Fruit fly (Drosophila melanogaster) whole organism, embryonic: ENCODE results near the gene be.

Source experiments
- B-H2 ChIP-seq: fragments of 200-800 bp; sonication (Bioruptor generic); optimal IDR thresholded peaks from 2 replicates; lab custom pipeline; 2018; ENCODE audit warnings: missing biosample characterization, mild to moderate bottlenecking, missing genetic modification characterization
- CG10366 ChIP-seq: fragments of 200-800 bp; sonication (Bioruptor generic); IDR thresholded peaks from 2 replicates; pipeline ENCODE4 v1.3.6; 2022; ENCODE audit warnings: missing biosample characterization, missing genetic modification characterization
- CG10654 ChIP-seq: fragments of 200-800 bp; sonication (Bioruptor generic); optimal IDR thresholded peaks from 2 replicates; lab custom pipeline; 2016; ENCODE audit warnings: missing biosample characterization, missing genetic modification characterization
- CG10979 ChIP-seq: fragments of 200-800 bp; sonication (Bioruptor generic); optimal IDR thresholded peaks from 2 replicates; lab custom pipeline; 2018; ENCODE audit warnings: missing biosample characterization, mild to moderate bottlenecking, missing genetic modification characterization, moderate library complexity
- CG11247 ChIP-seq: fragments of 200-800 bp; sonication (Bioruptor generic); IDR thresholded peaks from 2 replicates; pipeline ENCODE4 v1.3.6; 2022; ENCODE audit warnings: missing biosample characterization, missing genetic modification characterization
- CG12155 ChIP-seq: fragments of 200-800 bp; sonication (Bioruptor generic); optimal IDR thresholded peaks from 3 replicates; lab custom pipeline; 2016; ENCODE audit warnings: missing biosample characterization, missing genetic modification characterization
- CG12299 ChIP-seq: fragments of 200-800 bp; sonication (Bioruptor generic); optimal IDR thresholded peaks from 2 replicates; lab custom pipeline; 2018; ENCODE audit warnings: missing biosample characterization, mild to moderate bottlenecking, missing genetic modification characterization
- CG12744 ChIP-seq: fragments of 200-800 bp; sonication (Bioruptor generic); optimal IDR thresholded peaks from 2 replicates; lab custom pipeline; 2016; ENCODE audit warnings: missing biosample characterization, missing genetic modification characterization
- CG12769 ChIP-seq: fragments of 200-800 bp; sonication (Bioruptor generic); optimal IDR thresholded peaks from 2 replicates; lab custom pipeline; 2019; ENCODE audit warnings: missing biosample characterization, mild to moderate bottlenecking, missing genetic modification characterization, moderate library complexity
- CG18476 ChIP-seq: fragments of 200-800 bp; sonication (Bioruptor generic); optimal IDR thresholded peaks from 2 replicates; lab custom pipeline; 2016; ENCODE audit warnings: missing biosample characterization, mild to moderate bottlenecking, missing genetic modification characterization
- CG32532 ChIP-seq: fragments of 200-800 bp; sonication (Bioruptor generic); IDR thresholded peaks from 2 replicates; pipeline ENCODE4 v1.3.6; 2022; ENCODE audit warnings: missing biosample characterization, missing genetic modification characterization
- CG3281 ChIP-seq: fragments of 200-800 bp; sonication (Bioruptor generic); optimal IDR thresholded peaks from 3 replicates; lab custom pipeline; 2017; ENCODE audit warnings: missing biosample characterization, mild to moderate bottlenecking, missing genetic modification characterization
- CG33557 ChIP-seq: fragments of 200-800 bp; sonication (Bioruptor generic); optimal IDR thresholded peaks from 2 replicates; lab custom pipeline; 2019; ENCODE audit warnings: missing biosample characterization, mild to moderate bottlenecking, missing genetic modification characterization, moderate library complexity
- CG3726 ChIP-seq: fragments of 200-800 bp; sonication (Bioruptor generic); IDR thresholded peaks from 3 replicates; pipeline ENCODE4, ENCODE4 v1.3.6; 2022; ENCODE audit warnings: missing biosample characterization, missing genetic modification characterization
- CG3995 ChIP-seq: fragments of 200-800 bp; sonication (Bioruptor generic); optimal IDR thresholded peaks from 3 replicates; lab custom pipeline; 2016; ENCODE audit warnings: missing biosample characterization, missing genetic modification characterization
- CG4328 ChIP-seq: fragments of 200-800 bp; sonication (Bioruptor generic); optimal IDR thresholded peaks from 3 replicates; lab custom pipeline; 2017; ENCODE audit warnings: missing biosample characterization, missing genetic modification reagents, missing genetic modification characterization
- CG43689 ChIP-seq: fragments of 200-800 bp; sonication (Bioruptor generic); IDR thresholded peaks from 2 replicates; pipeline ENCODE4 v1.3.6; 2022; ENCODE audit warnings: missing biosample characterization, missing genetic modification characterization
- CG6254 ChIP-seq: fragments of 200-800 bp; sonication (Bioruptor generic); optimal IDR thresholded peaks from 3 replicates; lab custom pipeline; 2017; ENCODE audit warnings: mild to moderate bottlenecking, missing biosample characterization, missing genetic modification reagents, missing genetic modification characterization
- CG6689 ChIP-seq: fragments of 200-800 bp; sonication (Bioruptor generic); IDR thresholded peaks from 2 replicates; pipeline ENCODE4 v1.3.6; 2022; ENCODE audit warnings: missing biosample characterization, missing genetic modification characterization
- CG6791 ChIP-seq: fragments of 200-800 bp; sonication (Bioruptor generic); IDR thresholded peaks from 3 replicates; pipeline ENCODE4 v1.3.6; 2022; ENCODE audit warnings: missing biosample characterization, missing genetic modification characterization; ENCODE audit not compliant: partially characterized antibody
- CG7839 ChIP-seq: fragments of 200-800 bp; sonication (Bioruptor generic); optimal IDR thresholded peaks from 3 replicates; lab custom pipeline; 2018; ENCODE audit warnings: missing biosample characterization, mild to moderate bottlenecking, missing genetic modification characterization, moderate library complexity
- CG7987 ChIP-seq: fragments of 200-800 bp; sonication (Bioruptor generic); optimal IDR thresholded peaks from 2 replicates; lab custom pipeline; 2018; ENCODE audit warnings: missing biosample characterization, mild to moderate bottlenecking, missing genetic modification characterization, moderate library complexity
- CG8359 ChIP-seq: fragments of 200-800 bp; sonication (Bioruptor generic); optimal IDR thresholded peaks from 2 replicates; lab custom pipeline; 2017; ENCODE audit warnings: missing biosample characterization, mild to moderate bottlenecking, missing genetic modification characterization, borderline replicate concordance
- CHES-1-like ChIP-seq: fragments of 200-800 bp; sonication (Bioruptor generic); optimal IDR thresholded peaks from 2 replicates; lab custom pipeline; 2016; ENCODE audit warnings: missing biosample characterization, missing genetic modification characterization
- CrebB ChIP-seq: fragments of 200-800 bp; sonication (Bioruptor generic); optimal IDR thresholded peaks from 3 replicates; lab custom pipeline; 2018; ENCODE audit warnings: missing biosample characterization, mild to moderate bottlenecking, missing genetic modification characterization
- Deaf1 ChIP-seq: fragments of 200-800 bp; optimal IDR thresholded peaks from 3 replicates; lab custom pipeline; 2019; ENCODE audit warnings: missing biosample characterization, mild to moderate bottlenecking, missing genetic modification characterization, moderate library complexity
- Dp ChIP-seq: fragments of 200-800 bp; sonication (Bioruptor generic); optimal IDR thresholded peaks from 2 replicates; lab custom pipeline; 2018; ENCODE audit warnings: missing biosample characterization, mild to moderate bottlenecking, missing genetic modification characterization, moderate library complexity
- Ets65A ChIP-seq: fragments of 200-800 bp; sonication (Bioruptor generic); peaks from one replicate; lab custom pipeline; 2016; ENCODE audit warnings: missing biosample characterization, missing genetic modification characterization
- Hsf ChIP-seq: fragments of 200-800 bp; sonication (Bioruptor generic); optimal IDR thresholded peaks from 3 replicates; lab custom pipeline; 2016; ENCODE audit warnings: missing biosample characterization, missing genetic modification characterization
- Optix ChIP-seq: fragments of 200-800 bp; sonication (Bioruptor generic); IDR thresholded peaks from 3 replicates; pipeline ENCODE4 v1.3.6; 2022; ENCODE audit warnings: missing biosample characterization, missing genetic modification characterization
- Ssrp ChIP-seq: fragments of 200-800 bp; sonication (Bioruptor generic); optimal IDR thresholded peaks from 2 replicates; lab custom pipeline; 2018; ENCODE audit warnings: missing biosample characterization, mild to moderate bottlenecking, missing genetic modification characterization, moderate library complexity
- Usf ChIP-seq: fragments of 200-800 bp; sonication (Bioruptor generic); optimal IDR thresholded peaks from 2 replicates; lab custom pipeline; 2017; ENCODE audit warnings: missing genotype, missing biosample characterization, missing genetic modification characterization
- Vsx1 ChIP-seq: fragments of 200-800 bp; sonication (Bioruptor generic); optimal IDR thresholded peaks from 2 replicates; lab custom pipeline; 2017; ENCODE audit warnings: missing biosample characterization, mild to moderate bottlenecking, missing genetic modification characterization, missing genetic modification reagents
- bowl ChIP-seq: fragments of 200-800 bp; sonication (Bioruptor generic); IDR thresholded peaks from 2 replicates; pipeline ENCODE4 v1.3.6; 2022; ENCODE audit warnings: missing biosample characterization, missing genetic modification characterization
- br ChIP-seq: fragments of >200 bp; optimal IDR thresholded peaks from 2 replicates; lab custom pipeline; 2017
- caup ChIP-seq: fragments of 200-800 bp; sonication (Bioruptor generic); optimal IDR thresholded peaks from 3 replicates; lab custom pipeline; 2017; ENCODE audit warnings: missing biosample characterization, mild to moderate bottlenecking, missing genetic modification characterization, moderate library complexity; ENCODE audit not compliant: severe bottlenecking
- danr ChIP-seq: fragments of 200-800 bp; sonication (Bioruptor generic); IDR thresholded peaks from 2 replicates; pipeline ENCODE4 v1.3.6; 2022; ENCODE audit warnings: missing biosample characterization, missing genetic modification characterization
- grn ChIP-seq: fragments of 200-800 bp; sonication (Bioruptor generic); optimal IDR thresholded peaks from 3 replicates; lab custom pipeline; 2017; ENCODE audit warnings: missing biosample characterization, missing genetic modification characterization
- klu ChIP-seq: fragments of 200-800 bp; sonication (Bioruptor generic); IDR thresholded peaks from 2 replicates; pipeline ENCODE4 v1.3.6; 2022; ENCODE audit warnings: missing biosample characterization, missing genetic modification characterization
- lilli ChIP-seq: fragments of 200-800 bp; sonication (Bioruptor generic); optimal IDR thresholded peaks from 3 replicates; lab custom pipeline; 2016; ENCODE audit warnings: missing biosample characterization, missing genetic modification characterization
- nom ChIP-seq: fragments of 200-800 bp; sonication (Bioruptor generic); optimal IDR thresholded peaks from 2 replicates; lab custom pipeline; 2017; ENCODE audit warnings: missing biosample characterization, missing genetic modification characterization, mild to moderate bottlenecking, moderate library complexity, missing genetic modification reagents
- otp ChIP-seq: fragments of 200-800 bp; sonication (Bioruptor generic); IDR thresholded peaks from 3 replicates; pipeline ENCODE4, ENCODE4 v1.3.6; 2022; ENCODE audit warnings: missing biosample characterization, missing genetic modification characterization
- peb ChIP-seq: fragments of 200-800 bp; sonication (Bioruptor generic); IDR thresholded peaks from 2 replicates; pipeline ENCODE4 v1.3.6; 2022; ENCODE audit warnings: missing biosample characterization, missing genetic modification characterization
- prd ChIP-seq, 3 experiments: fragments of >200 bp in 2 of 3; fragments of 200-800 bp in 1 of 3; sonication (Bioruptor generic) in 1 of 3; optimal IDR thresholded peaks in 2 of 3; IDR thresholded peaks in 1 of 3; 2 replicates in 2 of 3; 3 replicates in 1 of 3; pipeline versions ENCODE4 v1.3.6 to Lab custom; 2017 to 2022; ENCODE audit warnings: missing biosample characterization in 1 of 3, missing genetic modification characterization in 1 of 3
- repo ChIP-seq: fragments of 200-800 bp; sonication (Bioruptor generic); optimal IDR thresholded peaks from 2 replicates; lab custom pipeline; 2016; ENCODE audit warnings: missing biosample characterization, missing genetic modification characterization
- sima ChIP-seq: fragments of 200-800 bp; sonication (Bioruptor generic); optimal IDR thresholded peaks from 2 replicates; lab custom pipeline; 2016; ENCODE audit warnings: missing biosample characterization, missing genetic modification characterization
- so ChIP-seq: fragments of 200-800 bp; sonication (Bioruptor generic); IDR thresholded peaks from 3 replicates; pipeline ENCODE4 v1.3.6; 2022; ENCODE audit warnings: missing biosample characterization, missing genetic modification characterization
- tap ChIP-seq: fragments of 200-800 bp; optimal IDR thresholded peaks from 3 replicates; lab custom pipeline; 2019; ENCODE audit warnings: missing biosample characterization, mild to moderate bottlenecking, missing genetic modification characterization, moderate library complexity
- tx ChIP-seq: fragments of 200-800 bp; sonication (Bioruptor generic); optimal IDR thresholded peaks from 2 replicates; lab custom pipeline; 2016; ENCODE audit warnings: missing biosample characterization, missing genetic modification characterization

The be gene

DNA sequence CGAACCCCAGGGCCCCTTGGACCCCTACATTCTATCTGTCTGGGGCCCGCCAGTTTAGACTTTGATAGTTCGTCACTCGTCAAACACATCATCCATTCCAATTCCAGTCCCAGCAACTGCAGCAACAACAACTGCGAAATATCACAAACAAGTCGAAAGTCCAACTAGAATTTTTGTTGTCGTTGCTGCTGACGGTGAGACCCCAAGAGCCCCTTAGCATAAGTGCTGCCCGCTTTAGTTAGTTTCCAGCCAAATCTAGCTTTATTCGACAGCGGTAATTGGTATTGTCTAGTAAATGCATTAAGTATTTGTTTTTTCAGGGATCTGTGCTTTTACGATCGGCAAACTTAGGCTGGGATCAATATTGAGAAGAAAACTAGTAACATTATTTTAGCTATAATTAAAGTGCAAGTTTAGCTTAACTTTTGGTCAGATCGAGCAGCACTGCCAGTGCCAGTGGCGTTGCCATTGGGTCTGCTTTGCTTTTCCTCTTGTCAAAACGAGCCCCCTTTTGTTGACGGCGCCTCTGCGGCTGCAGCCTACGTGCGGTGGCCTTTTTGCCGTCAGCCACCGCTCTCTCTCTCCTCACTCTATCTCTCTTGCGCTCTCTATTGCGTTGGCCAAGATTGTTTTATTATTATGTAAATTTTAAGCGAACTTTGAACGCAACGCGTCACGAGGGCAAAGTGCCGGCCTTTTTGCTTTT is 50.6 kb downstream of the be start (continued):
- peak; percentile 88 for TF ChIP-seq CG7839
- peak; percentile 33; the same call in 1 of the 2 replicates for TF ChIP-seq peb (GFP tag; lab: Robert Waterston, UW)
- TF ChIP-seq CG10979 (tag; lab: Kevin White, UChicago), result peak; percentile 83
- peak; percentile 75 for TF ChIP-seq B-H2 (GFP tag; lab: Kevin White, UChicago)
- peak; percentile 84 for TF ChIP-seq otp (GFP tag; lab: Robert Waterston, UW)
- peak; percentile 90 for TF ChIP-seq CG10366 (GFP tag; lab: Robert Waterston, UW)
- peak; percentile 23 for TF ChIP-seq grn (GFP tag; lab: Kevin White, UChicago)
- peak; percentile 90 for TF ChIP-seq CG11247 (GFP tag; lab: Robert Waterston, UW)
- TF ChIP-seq danr (GFP tag; lab: Robert Waterston, UW), result peak; percentile 79
- peak; percentile 82 for TF ChIP-seq klu (GFP tag; lab: Robert Waterston, UW)
- peak; percentile 73 for TF ChIP-seq CG43689 (GFP tag; lab: Robert Waterston, UW)
- peak; percentile 84 for TF ChIP-seq CG6689
- TF ChIP-seq CG33557, result peak; percentile 54
- peak; percentile 82; the same call in 2 of the 3 replicates for TF ChIP-seq so (GFP tag; lab: Robert Waterston, UW)
- TF ChIP-seq CG7987 (GFP tag; lab: Kevin White, UChicago), result peak; percentile 77
- TF ChIP-seq CG12769 (tag; lab: Kevin White, UChicago), result peak; percentile 92
- TF ChIP-seq CG32532, result peak; percentile 90
- TF ChIP-seq Dp, result no peak
- peak; percentile 74 for TF ChIP-seq bowl
- no peak for TF ChIP-seq br (lab: Kevin White, UChicago)
- TF ChIP-seq CG12299, result peak; percentile 60
- TF ChIP-seq caup (GFP tag; lab: Kevin White, UChicago), result peak; percentile 81
- no peak for TF ChIP-seq CG6791 (GFP tag; lab: Robert Waterston, UW)
- peak; percentile 99 for TF ChIP-seq Ets65A (GFP tag; lab: Kevin White, UChicago)
- peak; percentile 64; the same call in 1 of the 3 replicates for TF ChIP-seq CG3726 (GFP tag; lab: Robert Waterston, UW)
- peak; percentile 91 for TF ChIP-seq Hsf (GFP tag; lab: Kevin White, UChicago)
- peak; percentile 93 for TF ChIP-seq CHES-1-like (GFP tag; lab: Kevin White, UChicago)
- peak; percentile 80 for TF ChIP-seq Optix (GFP tag; lab: Robert Waterston, UW)
- peak; percentile 84 for TF ChIP-seq CrebB (tag; lab: Kevin White, UChicago)
- TF ChIP-seq nom (GFP tag; lab: Kevin White, UChicago), result peak; percentile 97
- TF ChIP-seq Ssrp (tag; lab: Kevin White, UChicago), result peak; percentile 77
- TF ChIP-seq CG4328 (GFP tag; lab: Kevin White, UChicago), result peak; percentile 84
- TF ChIP-seq CG3995 (GFP tag; lab: Kevin White, UChicago), result peak; percentile 52
- TF ChIP-seq tx, result peak; percentile 94
- peak; percentile 64 for TF ChIP-seq Deaf1
- TF ChIP-seq prd (optimal IDR thresholded peaks at IDR 0.05; lab: Kevin White, UChicago), result no peak
- peak; percentile 89 for TF ChIP-seq prd (GFP tag; IDR thresholded peaks at IDR 0.05; lab: Robert Waterston, UW)
- TF ChIP-seq repo (GFP tag; lab: Kevin White, UChicago), result peak; percentile 88
- peak; percentile 67 for TF ChIP-seq Usf (GFP tag; lab: Kevin White, UChicago)
- peak; percentile 28 for TF ChIP-seq CG8359 (GFP tag; lab: Kevin White, UChicago)
- peak; percentile 84 for TF ChIP-seq CG10654 (GFP tag; lab: Kevin White, UChicago)
- TF ChIP-seq tap (tag; lab: Kevin White, UChicago), result peak; percentile 72
- peak; percentile 87 for TF ChIP-seq CG12744 (GFP tag; lab: Kevin White, UChicago)
- peak; percentile 50 for TF ChIP-seq Vsx1 (GFP tag; lab: Kevin White, UChicago)
- peak; percentile 77 for TF ChIP-seq CG18476 (GFP tag; lab: Kevin White, UChicago)
- peak; percentile 88 for TF ChIP-seq CG12155 (GFP tag; lab: Kevin White, UChicago)
- peak; percentile 97 for TF ChIP-seq lilli (GFP tag; lab: Kevin White, UChicago)
- peak; percentile 63 for TF ChIP-seq CG6254
- peak; percentile 90 for TF ChIP-seq CG3281
- peak; percentile 26 for TF ChIP-seq sima (GFP tag; lab: Kevin White, UChicago)
